Worm (Caenorhabditis elegans): ENCODE measurements around the gene nlp-17.

DNA sequence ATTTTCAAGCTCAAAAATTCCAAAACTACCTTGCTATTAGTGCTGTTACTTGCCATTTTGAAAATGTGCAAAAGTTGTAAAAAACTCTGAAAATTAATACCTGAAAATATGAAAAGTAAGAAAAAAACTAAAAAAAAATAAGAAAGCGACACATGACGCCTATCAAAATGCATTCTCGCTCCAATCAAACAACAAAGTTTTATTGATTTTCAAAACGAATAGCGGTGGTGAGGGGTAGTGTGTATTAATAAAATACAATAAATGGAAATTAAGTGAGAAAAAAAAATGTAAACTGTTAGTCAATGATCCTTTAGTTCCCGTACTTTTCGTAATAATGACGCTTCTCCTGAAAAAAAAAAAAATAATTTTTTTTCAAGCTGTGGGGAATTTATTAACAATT is 16.2 kb upstream of the nlp-17 start, which contains the start of gene dcap-2:
- TF ChIP-seq pax-1 (tag; optimal IDR thresholded peaks at IDR 0.05) (no peak), ceh-9 (tag; optimal IDR thresholded peaks at IDR 0.05) (no peak), ceh-34 (tag; optimal IDR thresholded peaks at IDR 0.05) (no peak), elt-2 (tag; optimal IDR thresholded peaks at IDR 0.05) (no peak), pha-4 (tag; optimal IDR thresholded peaks at IDR 0.05) (no peak), hlh-6 (tag; optimal IDR thresholded peaks at IDR 0.05) (no peak), pag-3 (tag; optimal IDR thresholded peaks at IDR 0.05; ENCODE audit: borderline replicate concordance) (no peak), nhr-11 (tag; optimal IDR thresholded peaks at IDR 0.05) (no peak), ama-1 (optimal IDR thresholded peaks at IDR 0.05) (no peak), ref-2 (tag; optimal IDR thresholded peaks at IDR 0.05) (no peak), ttx-3 (tag; optimal IDR thresholded peaks at IDR 0.05) (no peak), nhr-232 (tag; optimal IDR thresholded peaks at IDR 0.05) (no peak), ceh-6 (GFP tag; optimal IDR thresholded peaks at IDR 0.05) (no peak)
